Fruit fly (Drosophila melanogaster): ENCODE measurements around the gene CG44008.

Gene CG44008

DNA sequence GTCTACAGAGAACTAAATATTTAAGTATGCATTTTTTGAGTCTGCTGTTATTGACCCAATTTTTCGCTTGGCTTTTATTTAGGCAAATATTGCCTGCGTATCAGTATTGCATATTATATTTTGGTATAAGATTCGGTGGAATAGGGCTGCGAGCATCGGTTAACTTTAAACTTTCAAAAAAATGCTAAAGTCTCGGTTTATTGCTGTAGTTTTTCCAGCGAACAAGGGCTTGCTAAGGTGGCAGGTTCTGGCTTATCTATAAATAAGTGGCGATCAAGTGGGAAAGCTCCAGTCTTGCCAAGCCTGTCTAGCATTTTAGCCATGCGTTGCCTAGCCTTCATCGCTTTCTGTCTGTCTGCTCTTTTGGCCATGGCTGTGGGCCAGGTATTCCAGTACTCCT is 1.9 kb downstream of the CG44008 start, which contains the start of gene CG31704:
CG31704 (plus strand) TSS at position 301 of the 400 bp plus-strand sequence.
- TF ChIP-seq psq (optimal IDR thresholded peaks at IDR 0.05) (no peak), pan (optimal IDR thresholded peaks at IDR 0.05) (no peak), Dll (optimal IDR thresholded peaks at IDR 0.05) (no peak), usp (GFP tag; optimal IDR thresholded peaks at IDR 0.05) (no peak), CG8478 (optimal IDR thresholded peaks at IDR 0.05) (no peak), EcR (GFP tag; optimal IDR thresholded peaks at IDR 0.05) (no peak)

DNA sequence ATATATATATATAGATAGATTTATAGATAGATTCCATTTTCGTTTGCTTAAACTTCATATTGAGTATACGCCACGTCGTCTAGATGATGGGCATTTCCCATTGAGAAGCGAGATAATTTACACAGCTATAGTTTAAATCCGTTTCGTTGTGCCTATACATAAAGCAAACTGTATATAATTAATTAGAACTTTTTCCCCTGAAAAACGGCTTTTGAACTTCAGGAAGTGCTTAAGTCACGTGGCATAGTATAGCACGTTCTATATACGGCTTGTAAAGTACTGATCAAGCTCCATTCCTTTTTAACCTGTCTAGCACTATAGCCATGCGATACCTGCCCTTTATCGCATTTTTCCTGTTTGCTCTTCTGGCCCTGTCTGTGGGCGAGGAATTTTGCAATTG is 2.6 kb downstream of the CG44008 start, which contains the start of gene Sfp33A3:
Sfp33A3 (plus strand) TSS at position 301 of the 400 bp plus-strand sequence.
- TF ChIP-seq usp (GFP tag; optimal IDR thresholded peaks at IDR 0.05), result no peak
- no peak for TF ChIP-seq EcR (GFP tag; optimal IDR thresholded peaks at IDR 0.05)
- TF ChIP-seq pan (optimal IDR thresholded peaks at IDR 0.05), result no peak
- TF ChIP-seq CG8478 (optimal IDR thresholded peaks at IDR 0.05), result no peak
- TF ChIP-seq psq (optimal IDR thresholded peaks at IDR 0.05), result no peak
- TF ChIP-seq Dll (optimal IDR thresholded peaks at IDR 0.05), result no peak

DNA sequence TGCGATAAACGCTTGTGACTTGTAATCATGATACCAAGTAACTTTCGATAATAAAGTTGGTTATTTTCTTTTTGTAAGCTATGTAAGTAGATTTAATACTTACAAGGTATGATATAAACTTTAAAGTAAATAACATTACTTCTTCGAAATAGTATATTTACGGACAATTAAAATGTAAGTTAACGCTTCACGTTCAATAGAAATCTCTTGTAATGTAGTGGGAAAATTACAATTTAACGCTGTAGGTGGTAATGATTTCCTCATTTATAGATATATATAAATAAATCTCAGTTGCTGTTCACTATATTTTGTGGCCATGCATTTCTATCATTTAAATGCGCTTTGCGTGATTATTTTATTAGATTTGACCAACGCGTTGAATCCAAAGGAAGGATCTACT is 4.8 kb downstream of the CG44008 start, which contains the start of gene Sfp33A2:
Sfp33A2 (plus strand) TSS at position 301 of the 400 bp plus-strand sequence.
- TF ChIP-seq EcR (GFP tag; optimal IDR thresholded peaks at IDR 0.05) (no peak), psq (optimal IDR thresholded peaks at IDR 0.05) (no peak), CG8478 (optimal IDR thresholded peaks at IDR 0.05) (no peak), usp (GFP tag; optimal IDR thresholded peaks at IDR 0.05) (no peak), Dll (optimal IDR thresholded peaks at IDR 0.05) (no peak), pan (optimal IDR thresholded peaks at IDR 0.05) (no peak)

DNA sequence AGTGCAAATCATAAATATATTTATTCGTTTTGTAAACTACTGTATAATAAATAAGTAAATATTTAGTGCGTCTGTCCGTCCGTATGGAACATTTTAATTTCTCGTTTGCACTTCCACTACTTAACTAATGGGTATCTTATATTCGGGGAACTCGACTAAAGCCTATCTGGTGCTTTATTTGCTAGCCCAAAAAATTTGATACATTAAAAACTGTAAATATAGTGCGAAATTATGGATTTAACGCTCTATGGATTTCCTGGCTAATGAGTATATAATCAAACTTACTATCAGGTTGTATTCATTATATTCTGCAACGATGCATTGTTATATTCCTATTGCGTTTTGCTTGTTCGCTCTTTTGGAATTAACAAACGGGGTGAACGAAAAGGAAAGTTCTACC is 5.3 kb downstream of the CG44008 start, which contains the start of gene Sfp33A4:
Sfp33A4 (plus strand) TSS at position 301 of the 400 bp plus-strand sequence.
- TF ChIP-seq pan (optimal IDR thresholded peaks at IDR 0.05) (no peak), Dll (optimal IDR thresholded peaks at IDR 0.05) (no peak), usp (GFP tag; optimal IDR thresholded peaks at IDR 0.05) (no peak), psq (optimal IDR thresholded peaks at IDR 0.05) (no peak), EcR (GFP tag; optimal IDR thresholded peaks at IDR 0.05) (no peak), CG8478 (optimal IDR thresholded peaks at IDR 0.05) (no peak)

DNA sequence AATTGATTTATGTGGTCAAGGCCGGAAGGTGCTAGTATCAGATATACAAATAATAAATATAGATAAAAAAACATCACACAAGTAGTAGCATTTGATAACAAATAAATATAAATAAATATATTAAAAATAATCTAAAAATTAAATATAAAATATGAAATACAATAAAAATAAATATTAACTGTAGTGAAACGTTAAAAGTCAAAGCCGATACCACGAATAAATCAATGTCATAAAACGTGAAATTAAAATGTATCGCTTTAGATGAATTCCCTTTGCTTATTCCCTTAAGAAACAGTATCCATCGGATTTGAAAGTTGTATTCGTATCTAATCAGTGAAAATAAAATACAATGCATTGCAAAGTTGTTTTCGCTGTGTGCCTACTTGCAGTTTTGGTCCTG is 7.9 kb downstream of the CG44008 start, which contains the start of gene CG45012:
CG45012 (plus strand) TSS at position 301 of the 400 bp plus-strand sequence.
- TF ChIP-seq usp (GFP tag; optimal IDR thresholded peaks at IDR 0.05) (no peak), pan (optimal IDR thresholded peaks at IDR 0.05) (no peak), CG8478 (optimal IDR thresholded peaks at IDR 0.05) (no peak), Dll (optimal IDR thresholded peaks at IDR 0.05) (no peak), EcR (GFP tag; optimal IDR thresholded peaks at IDR 0.05) (no peak), psq (optimal IDR thresholded peaks at IDR 0.05) (no peak)

DNA sequence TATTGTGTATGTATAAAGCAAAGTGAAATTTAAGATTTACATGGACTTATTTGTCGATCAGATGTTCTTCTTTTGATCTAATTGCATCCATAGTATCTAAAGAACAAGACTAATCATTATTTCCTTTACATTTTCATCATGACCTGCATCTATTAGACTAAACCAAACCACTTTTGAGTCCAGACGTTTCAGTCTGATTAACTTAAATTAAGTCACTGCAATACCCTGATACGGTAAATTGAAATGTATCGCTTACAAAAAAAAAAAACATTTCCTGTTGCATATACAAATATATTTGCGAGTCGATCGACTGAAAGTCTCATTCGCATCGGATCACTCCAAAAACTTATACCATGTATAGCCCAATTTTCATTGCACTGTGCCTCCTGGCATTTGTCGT is 8.5 kb downstream of the CG44008 start, which contains the start of gene CG45011:
CG45011 (plus strand) TSS at position 301 of the 400 bp plus-strand sequence.
- TF ChIP-seq EcR (GFP tag; optimal IDR thresholded peaks at IDR 0.05) (no peak), CG8478 (optimal IDR thresholded peaks at IDR 0.05) (no peak), psq (optimal IDR thresholded peaks at IDR 0.05) (no peak)

DNA sequence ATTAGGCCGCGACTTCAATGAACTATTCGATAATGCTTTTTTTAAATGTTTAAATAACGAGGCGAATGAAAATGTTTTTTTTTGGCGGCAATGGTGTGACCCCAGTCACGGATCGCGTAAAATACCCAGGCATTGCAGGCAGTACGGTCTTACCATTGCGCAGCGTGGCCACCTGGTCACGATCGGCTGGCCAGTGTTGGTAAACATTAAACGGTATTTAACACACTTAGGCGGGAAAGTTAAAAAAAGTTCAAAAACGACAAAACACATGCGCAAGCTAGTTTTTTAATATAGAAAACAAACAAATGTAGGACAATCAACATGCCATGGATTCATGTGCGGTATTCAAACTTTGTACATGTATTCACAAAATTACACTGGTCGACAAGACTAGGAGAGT is 13.0 kb downstream of the CG44008 start, which contains the start of gene esc:
esc (minus strand) TSS at position 129 of the 400 bp plus-strand sequence.
- TF ChIP-seq pan (optimal IDR thresholded peaks at IDR 0.05), result no peak
- no peak for TF ChIP-seq EcR (GFP tag; optimal IDR thresholded peaks at IDR 0.05)
- TF ChIP-seq CG8478 (optimal IDR thresholded peaks at IDR 0.05), result no peak
- no peak for TF ChIP-seq Dll (optimal IDR thresholded peaks at IDR 0.05)
- TF ChIP-seq psq (optimal IDR thresholded peaks at IDR 0.05), result no peak
- TF ChIP-seq usp (GFP tag; optimal IDR thresholded peaks at IDR 0.05), result no peak

DNA sequence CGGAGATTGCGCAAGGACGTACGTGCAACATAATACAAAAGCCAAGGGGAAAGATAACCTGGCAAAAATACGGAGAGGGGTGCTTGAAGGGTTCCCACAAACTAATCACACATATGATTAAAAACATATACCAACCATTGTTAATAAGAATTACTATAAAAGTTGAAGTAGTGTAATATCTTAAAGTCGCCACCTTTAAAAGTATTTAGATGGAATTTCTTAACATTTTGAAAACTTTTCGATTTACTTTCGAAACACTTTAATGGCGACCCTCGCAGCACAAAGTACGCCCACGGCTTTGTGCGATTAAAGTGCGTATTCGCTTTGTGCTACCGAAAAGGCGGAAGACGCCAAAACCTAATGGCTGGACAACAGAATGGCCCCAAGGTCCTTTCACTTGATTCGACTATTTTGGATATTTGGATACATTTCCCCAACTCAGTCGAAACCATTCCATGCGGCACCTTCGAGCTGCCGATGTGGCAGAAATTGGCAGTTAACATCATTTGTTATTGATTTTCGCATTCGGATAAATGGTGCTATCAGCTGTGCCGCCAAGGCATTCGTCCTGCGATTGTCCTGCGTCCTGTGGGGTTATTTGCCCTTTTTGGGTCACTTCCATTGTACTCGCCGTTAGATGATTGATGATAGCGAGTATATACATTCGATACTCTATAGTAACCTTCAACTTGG is 18.6 kb downstream of the CG44008 start:
- no peak for TF ChIP-seq CG8478 (optimal IDR thresholded peaks at IDR 0.05)
- no peak for TF ChIP-seq psq (optimal IDR thresholded peaks at IDR 0.05)
- TF ChIP-seq pan (optimal IDR thresholded peaks at IDR 0.05), result no peak
- TF ChIP-seq Dll (optimal IDR thresholded peaks at IDR 0.05), result no peak
- TF ChIP-seq usp (GFP tag; optimal IDR thresholded peaks at IDR 0.05), result no peak
- no peak for TF ChIP-seq EcR (GFP tag; optimal IDR thresholded peaks at IDR 0.05)

DNA sequence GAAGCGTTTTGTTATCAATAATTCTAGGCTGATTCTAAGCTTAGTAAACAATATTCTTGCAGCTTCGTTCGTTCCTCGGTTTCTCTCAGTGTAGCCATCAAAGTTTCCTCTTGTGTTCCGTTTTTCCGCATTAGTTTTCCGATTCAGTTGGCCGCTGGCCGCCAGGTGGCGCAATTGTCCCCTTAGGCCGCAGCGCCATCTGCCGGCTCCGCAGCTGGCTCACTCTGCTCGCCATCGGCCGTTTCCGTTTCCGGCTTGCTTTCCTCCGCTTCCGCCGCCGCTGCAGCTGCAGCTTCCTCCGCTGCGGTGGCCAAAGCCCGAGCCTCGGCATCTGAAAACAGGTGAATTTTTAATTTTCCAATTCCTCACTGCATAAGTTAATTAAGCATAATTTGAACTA is 25.9 kb downstream of the CG44008 start:
- TF ChIP-seq psq (optimal IDR thresholded peaks at IDR 0.05) (no peak), CG8478 (optimal IDR thresholded peaks at IDR 0.05) (no peak), usp (GFP tag; optimal IDR thresholded peaks at IDR 0.05) (no peak), pan (optimal IDR thresholded peaks at IDR 0.05) (no peak), Dll (optimal IDR thresholded peaks at IDR 0.05) (no peak), EcR (GFP tag; optimal IDR thresholded peaks at IDR 0.05) (no peak)

DNA sequence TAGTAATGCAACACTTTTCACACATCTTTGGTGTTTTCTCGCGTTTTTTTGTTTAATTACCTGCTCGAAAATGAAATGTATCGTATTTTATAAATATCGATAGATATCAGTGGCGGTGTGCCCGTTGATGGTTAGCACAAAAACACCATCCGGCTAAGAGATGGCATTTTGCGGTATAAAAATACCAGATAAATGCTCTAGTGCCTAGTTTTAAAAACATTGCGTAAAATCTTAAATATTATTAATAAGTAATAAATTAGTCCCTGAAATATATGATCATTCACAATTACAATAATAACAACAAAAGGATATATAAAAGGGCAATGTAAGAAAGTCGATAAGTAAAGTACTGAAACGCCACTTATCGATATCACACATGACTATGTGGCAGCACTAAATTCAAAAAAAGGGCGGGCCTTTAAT is 28.6 kb downstream of the CG44008 start, which contains the start of gene CycY:
CycY (minus strand) TSS at position 116 of the 423 bp plus-strand sequence.
- TF ChIP-seq CG8478 (optimal IDR thresholded peaks at IDR 0.05) (no peak), pan (optimal IDR thresholded peaks at IDR 0.05) (no peak), psq (optimal IDR thresholded peaks at IDR 0.05) (no peak), usp (GFP tag; optimal IDR thresholded peaks at IDR 0.05) (no peak), EcR (GFP tag; optimal IDR thresholded peaks at IDR 0.05) (no peak), Dll (optimal IDR thresholded peaks at IDR 0.05) (no peak)

DNA sequence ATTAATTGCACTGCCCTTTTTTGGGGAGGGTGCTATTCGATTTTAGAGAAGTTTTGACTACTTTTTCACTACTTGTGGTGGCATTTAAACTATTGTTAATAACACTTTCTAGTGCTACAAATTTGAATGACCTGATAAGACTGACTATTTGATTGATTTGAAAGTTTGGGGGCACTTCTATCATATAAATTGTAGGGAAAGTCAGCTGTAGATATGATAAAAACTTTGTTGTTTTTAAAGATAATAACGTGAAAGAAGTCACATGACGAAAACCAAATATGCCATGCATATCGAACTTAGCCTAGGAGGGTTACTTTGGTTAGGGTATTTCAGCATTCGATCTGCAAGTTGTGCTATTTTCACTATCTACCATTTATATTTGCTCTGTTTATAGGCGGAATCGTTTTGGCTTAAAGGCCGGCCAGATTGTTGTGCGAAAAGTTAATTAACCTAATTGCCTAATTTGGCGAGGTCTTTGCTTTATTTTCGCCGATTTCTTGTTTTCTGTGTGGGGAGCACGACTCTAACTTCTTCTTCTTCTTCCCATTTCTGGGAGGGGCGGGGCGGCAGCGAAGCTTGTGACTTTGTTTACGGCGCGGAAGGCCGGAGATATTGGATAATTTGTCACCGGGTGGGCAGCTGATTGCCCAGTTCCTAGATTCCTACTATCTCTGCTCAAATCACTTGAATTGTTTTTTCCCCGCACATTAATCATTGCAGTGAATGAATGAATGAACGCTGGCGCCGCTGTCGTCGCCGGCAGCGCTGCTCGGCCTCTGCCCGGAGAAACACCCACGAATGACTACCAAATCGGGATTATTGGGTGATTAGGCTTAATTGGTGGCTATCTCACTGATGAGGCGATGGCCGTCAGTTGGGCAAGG is 29.2 kb downstream of the CG44008 start:
- no peak for TF ChIP-seq CG8478 (optimal IDR thresholded peaks at IDR 0.05)
- peak; percentile 26 for TF ChIP-seq Dll (optimal IDR thresholded peaks at IDR 0.05)
- TF ChIP-seq psq (optimal IDR thresholded peaks at IDR 0.05), result no peak
- no peak for TF ChIP-seq pan (optimal IDR thresholded peaks at IDR 0.05)
- TF ChIP-seq usp (GFP tag; optimal IDR thresholded peaks at IDR 0.05), result no peak
- no peak for TF ChIP-seq EcR (GFP tag; optimal IDR thresholded peaks at IDR 0.05)

Measured in whole organism.